Fruit fly (Drosophila melanogaster) whole organism, embryonic: Measurements from ENCODE around the gene dachs.
A peak's percentile ranks its signal among the peaks of the same experiment; 100 is the strongest.

Source experiments
- Aef1 ChIP-seq: fragments of 200-800 bp; sonication (Bioruptor generic); IDR thresholded peaks from 3 replicates; pipeline ENCODE4 v1.3.6; 2022; ENCODE audit warnings: missing biosample characterization, missing genetic modification characterization
- B-H2 ChIP-seq: fragments of 200-800 bp; sonication (Bioruptor generic); optimal IDR thresholded peaks from 2 replicates; lab custom pipeline; 2018; ENCODE audit warnings: missing biosample characterization, mild to moderate bottlenecking, missing genetic modification characterization
- Blimp-1 ChIP-seq: fragments of 200-800 bp; sonication (Bioruptor generic); optimal IDR thresholded peaks from 3 replicates; lab custom pipeline; 2018; ENCODE audit warnings: missing biosample characterization, missing genetic modification characterization, mild to moderate bottlenecking, moderate library complexity, missing genetic modification reagents
- C15 ChIP-seq: fragments of 200-800 bp; sonication (Bioruptor generic); IDR thresholded peaks from 3 replicates; pipeline ENCODE4 v1.3.6; 2022; ENCODE audit warnings: missing biosample characterization, missing genetic modification characterization
- CG12219 ChIP-seq: fragments of 200-800 bp; sonication (Bioruptor generic); optimal IDR thresholded peaks from 3 replicates; lab custom pipeline; 2018; ENCODE audit warnings: missing biosample characterization, mild to moderate bottlenecking, missing genetic modification characterization
- CG13287 ChIP-seq: fragments of 200-800 bp; sonication (Bioruptor generic); IDR thresholded peaks from 2 replicates; pipeline ENCODE4 v1.3.6; 2022; ENCODE audit warnings: missing biosample characterization, missing genetic modification characterization; ENCODE audit not compliant: partially characterized antibody
- CG16863 ChIP-seq: fragments of 200-800 bp; sonication (Bioruptor generic); optimal IDR thresholded peaks from 3 replicates; lab custom pipeline; 2016; ENCODE audit warnings: missing biosample characterization, missing genetic modification characterization
- CG17912 ChIP-seq: fragments of 200-800 bp; sonication (Bioruptor generic); optimal IDR thresholded peaks from 2 replicates; lab custom pipeline; 2018; ENCODE audit warnings: missing biosample characterization, mild to moderate bottlenecking, missing genetic modification characterization
- CG2120 ChIP-seq: fragments of 200-800 bp; sonication (Bioruptor generic); optimal IDR thresholded peaks from 3 replicates; lab custom pipeline; 2016; ENCODE audit warnings: missing biosample characterization, missing genetic modification characterization
- CG4328 ChIP-seq: fragments of 200-800 bp; sonication (Bioruptor generic); optimal IDR thresholded peaks from 3 replicates; lab custom pipeline; 2017; ENCODE audit warnings: missing biosample characterization, missing genetic modification reagents, missing genetic modification characterization
- CG4617 ChIP-seq: fragments of 200-800 bp; sonication (Bioruptor generic); optimal IDR thresholded peaks from 3 replicates; lab custom pipeline; 2016; ENCODE audit warnings: missing biosample characterization, missing genetic modification characterization, borderline replicate concordance
- CG6813 ChIP-seq: fragments of 200-800 bp; sonication (Bioruptor generic); optimal IDR thresholded peaks from 2 replicates; lab custom pipeline; 2017; ENCODE audit warnings: missing biosample characterization, missing genetic modification characterization, mild to moderate bottlenecking, moderate library complexity, missing genetic modification reagents
- CG6854 ChIP-seq: fragments of 200-800 bp; sonication (Bioruptor generic); optimal IDR thresholded peaks from 3 replicates; lab custom pipeline; 2017; ENCODE audit warnings: missing biosample characterization, mild to moderate bottlenecking, missing genetic modification characterization
- CG8281 ChIP-seq: fragments of 200-800 bp; sonication (Bioruptor generic); optimal IDR thresholded peaks from 2 replicates; lab custom pipeline; 2018; ENCODE audit warnings: missing biosample characterization, mild to moderate bottlenecking, missing genetic modification characterization, moderate library complexity
- CrebB ChIP-seq: fragments of 200-800 bp; sonication (Bioruptor generic); optimal IDR thresholded peaks from 3 replicates; lab custom pipeline; 2018; ENCODE audit warnings: missing biosample characterization, mild to moderate bottlenecking, missing genetic modification characterization
- D19B ChIP-seq: fragments of 200-800 bp; sonication (Bioruptor generic); optimal IDR thresholded peaks from 2 replicates; lab custom pipeline; 2017; ENCODE audit warnings: missing biosample characterization, mild to moderate bottlenecking, missing genetic modification characterization
- Deaf1 ChIP-seq: fragments of 200-800 bp; optimal IDR thresholded peaks from 3 replicates; lab custom pipeline; 2019; ENCODE audit warnings: missing biosample characterization, mild to moderate bottlenecking, missing genetic modification characterization, moderate library complexity
- ERR ChIP-seq: fragments of 200-800 bp; sonication (Bioruptor generic); optimal IDR thresholded peaks from 2 replicates; lab custom pipeline; 2016; ENCODE audit warnings: missing biosample characterization, missing genetic modification characterization
- Gsc ChIP-seq: fragments of 200-800 bp; sonication (Bioruptor generic); IDR thresholded peaks from 2 replicates; pipeline ENCODE4 v1.3.6; 2022; ENCODE audit warnings: missing biosample characterization, missing genetic modification characterization
- Hr3 ChIP-seq: fragments of 200-800 bp; sonication (Bioruptor generic); optimal IDR thresholded peaks from 3 replicates; lab custom pipeline; 2016; ENCODE audit warnings: missing biosample characterization, missing genetic modification characterization
- Hr51 ChIP-seq, 2 experiments: fragments of 200-800 bp; sonication (Bioruptor generic); optimal IDR thresholded peaks; 2 replicates in 1 of 2; 3 replicates in 1 of 2; lab custom pipeline; 2016 to 2018; ENCODE audit warnings: missing biosample characterization in 2 of 2, missing genetic modification characterization in 2 of 2, mild to moderate bottlenecking in 1 of 2, moderate library complexity in 1 of 2
- MBD-R2 ChIP-seq: fragments of 200-800 bp; sonication (Bioruptor generic); IDR thresholded peaks from 2 replicates; pipeline ENCODE4 v1.3.6; 2022; ENCODE audit warnings: missing biosample characterization, missing genetic modification characterization
- Poxn ChIP-seq: fragments of 200-800 bp; sonication (Bioruptor generic); IDR thresholded peaks from 2 replicates; pipeline ENCODE4 v1.3.6; 2022; ENCODE audit warnings: missing biosample characterization, missing genetic modification characterization
- Side ChIP-seq: fragments of 200-800 bp; sonication (Bioruptor generic); optimal IDR thresholded peaks from 2 replicates; lab custom pipeline; 2016; ENCODE audit warnings: missing biosample characterization, missing genetic modification characterization
- abd-A ChIP-seq: fragments of 200-800 bp; sonication (Bioruptor generic); optimal IDR thresholded peaks from 3 replicates; lab custom pipeline; 2019; ENCODE audit warnings: missing biosample characterization, mild to moderate bottlenecking, missing genetic modification characterization, moderate library complexity
- ap ChIP-seq: fragments of 200-800 bp; sonication (Bioruptor generic); IDR thresholded peaks from 2 replicates; pipeline ENCODE4 v1.3.6; 2022; ENCODE audit warnings: missing biosample characterization, missing genetic modification characterization
- bigmax ChIP-seq: fragments of 200-800 bp; sonication (Bioruptor generic); optimal IDR thresholded peaks from 2 replicates; lab custom pipeline; 2018; ENCODE audit warnings: missing biosample characterization, mild to moderate bottlenecking, missing genetic modification characterization
- chif ChIP-seq, 2 experiments: fragments of 200-800 bp; sonication (Bioruptor generic); optimal IDR thresholded peaks; 3 replicates each; lab custom pipeline; 2016; ENCODE audit warnings: missing biosample characterization in 2 of 2, missing genetic modification characterization in 2 of 2
- esg ChIP-seq: fragments of 200-800 bp; sonication (Bioruptor generic); conservative IDR thresholded peaks from 2 replicates; pipeline ENCODE4 v1.3.6; 2022; ENCODE audit warnings: missing biosample characterization, missing genetic modification characterization
- ewg ChIP-seq: fragments of 200-800 bp; sonication (Bioruptor generic); optimal IDR thresholded peaks from 3 replicates; lab custom pipeline; 2017; ENCODE audit warnings: mild to moderate bottlenecking, missing biosample characterization, missing genetic modification reagents, missing genetic modification characterization
- exex ChIP-seq: fragments of 200-800 bp; sonication (Bioruptor generic); optimal IDR thresholded peaks from 4 replicates; lab custom pipeline; 2018; ENCODE audit warnings: missing biosample characterization, mild to moderate bottlenecking, missing genetic modification characterization, moderate library complexity
- eyg ChIP-seq: fragments of 200-800 bp; sonication (Bioruptor generic); optimal IDR thresholded peaks from 3 replicates; lab custom pipeline; 2016; ENCODE audit warnings: missing biosample characterization, missing genetic modification characterization
- fd3F ChIP-seq: fragments of 200-800 bp; sonication (Bioruptor generic); optimal IDR thresholded peaks from 2 replicates; lab custom pipeline; 2018; ENCODE audit warnings: missing biosample characterization, mild to moderate bottlenecking, missing genetic modification characterization, moderate library complexity
- fd96Cb ChIP-seq: fragments of 200-800 bp; sonication (Bioruptor generic); optimal IDR thresholded peaks from 2 replicates; lab custom pipeline; 2018; ENCODE audit warnings: missing biosample characterization, mild to moderate bottlenecking, missing genetic modification characterization, moderate library complexity
- grn ChIP-seq: fragments of 200-800 bp; sonication (Bioruptor generic); optimal IDR thresholded peaks from 3 replicates; lab custom pipeline; 2017; ENCODE audit warnings: missing biosample characterization, missing genetic modification characterization
- gsb-n ChIP-seq: fragments of 200-800 bp; sonication (Bioruptor generic); optimal IDR thresholded peaks from 3 replicates; lab custom pipeline; 2018; ENCODE audit warnings: missing biosample characterization, mild to moderate bottlenecking, missing genetic modification characterization
- hth ChIP-seq: fragments of >200 bp; optimal IDR thresholded peaks from 2 replicates; lab custom pipeline; 2017; ENCODE audit warnings: inconsistent platforms
- pho ChIP-seq: fragments of 200-800 bp; sonication (Bioruptor generic); optimal IDR thresholded peaks from 2 replicates; lab custom pipeline; 2016; ENCODE audit warnings: missing biosample characterization, missing genetic modification characterization
- phol ChIP-seq: fragments of 200-800 bp; sonication (Bioruptor generic); optimal IDR thresholded peaks from 3 replicates; lab custom pipeline; 2018; ENCODE audit warnings: missing biosample characterization, mild to moderate bottlenecking, missing genetic modification characterization, moderate library complexity
- pnt ChIP-seq: fragments of 200-800 bp; sonication (Bioruptor generic); optimal IDR thresholded peaks from 3 replicates; lab custom pipeline; 2016; ENCODE audit warnings: missing biosample characterization, missing genetic modification characterization
- pzg ChIP-seq: fragments of 200-800 bp; sonication (Bioruptor generic); optimal IDR thresholded peaks from 3 replicates; lab custom pipeline; 2018; ENCODE audit warnings: missing biosample characterization, mild to moderate bottlenecking, missing genetic modification characterization, moderate library complexity
- ranshi ChIP-seq: fragments of 200-800 bp; sonication (Bioruptor generic); IDR thresholded peaks from 2 replicates; pipeline ENCODE4 v1.3.6; 2022; ENCODE audit warnings: missing biosample characterization, missing genetic modification characterization
- slbo ChIP-seq: fragments of 200-800 bp; sonication (Bioruptor generic); IDR thresholded peaks from 2 replicates; pipeline ENCODE4 v1.3.6; 2022; ENCODE audit warnings: missing biosample characterization, missing genetic modification characterization
- sob ChIP-seq: fragments of 200-800 bp; sonication (Bioruptor generic); IDR thresholded peaks from 2 replicates; pipeline ENCODE4 v1.3.6; 2022; ENCODE audit warnings: missing biosample characterization, missing genetic modification characterization
- sqz ChIP-seq: fragments of 200-800 bp; sonication (Bioruptor generic); optimal IDR thresholded peaks from 3 replicates; lab custom pipeline; 2018; ENCODE audit warnings: missing biosample characterization, mild to moderate bottlenecking, missing genetic modification characterization
- sr ChIP-seq: fragments of 200-800 bp; sonication (Bioruptor generic); IDR thresholded peaks from 3 replicates; pipeline ENCODE4 v1.3.6; 2022; ENCODE audit warnings: missing biosample characterization, missing genetic modification characterization
- stwl ChIP-seq: fragments of 200-800 bp; sonication (Bioruptor generic); optimal IDR thresholded peaks from 3 replicates; lab custom pipeline; 2018; ENCODE audit warnings: missing biosample characterization, mild to moderate bottlenecking, missing genetic modification characterization, moderate library complexity
- tio ChIP-seq: fragments of 200-800 bp; sonication (Bioruptor generic); optimal IDR thresholded peaks from 2 replicates; lab custom pipeline; 2017; ENCODE audit warnings: missing biosample characterization, missing genetic modification characterization, inconsistent platforms
- unc-4 ChIP-seq: fragments of 200-800 bp; sonication (Bioruptor generic); IDR thresholded peaks from 2 replicates; pipeline ENCODE4 v1.3.6; 2022; ENCODE audit warnings: missing biosample characterization, missing genetic modification characterization; ENCODE audit not compliant: partially characterized antibody

Gene dachs

dm6 chr2L:8534515-8535295 is 68.1 kb downstream of the dachs start (continued):
- TF ChIP-seq bigmax (GFP tag; lab: Kevin White, UChicago) (peak; percentile 48), Blimp-1 (GFP tag; lab: Kevin White, UChicago) (peak; percentile 96), Hr51 (GFP tag; optimal IDR thresholded peaks at IDR 0.05; lab: Kevin White, UChicago) (peak; percentile 81 to 99), sr (GFP tag; lab: Robert Waterston, UW) (peak; percentile 70; the same call in 2 of the 3 replicates), exex (tag; lab: Kevin White, UChicago) (no peak), CG4617 (peak; percentile 88), B-H2 (GFP tag; lab: Kevin White, UChicago) (peak; percentile 66), hth (lab: Kevin White, UChicago) (no peak), chif (GFP tag; optimal IDR thresholded peaks at IDR 0.05; lab: Kevin White, UChicago) (peak; percentile 84 to 90), abd-A (tag; lab: Kevin White, UChicago) (peak; percentile 86), pzg (GFP tag; lab: Kevin White, UChicago) (no peak), pho (GFP tag; lab: Kevin White, UChicago) (no peak), ranshi (GFP tag; lab: Robert Waterston, UW) (peak; percentile 90), fd96Cb (tag; lab: Kevin White, UChicago) (peak; percentile 98), CG6813 (GFP tag; lab: Kevin White, UChicago) (peak; percentile 89), Side (GFP tag; lab: Kevin White, UChicago) (peak; percentile 70), CG17912 (GFP tag; lab: Kevin White, UChicago) (peak; percentile 85), CG8281 (peak; percentile 87), ewg (GFP tag; lab: Kevin White, UChicago) (peak; percentile 95), gsb-n (tag; lab: Kevin White, UChicago) (peak; percentile 96), C15 (GFP tag; lab: Robert Waterston, UW) (peak; percentile 68; the same call in 1 of the 3 replicates), Deaf1 (tag; lab: Kevin White, UChicago) (peak; percentile 71), CG4328 (GFP tag; lab: Kevin White, UChicago) (peak; percentile 90), eyg (GFP tag; lab: Kevin White, UChicago) (peak; percentile 31), D19B (peak; percentile 50), esg (GFP tag; lab: Robert Waterston, UW) (peak; percentile 97), pnt (peak; percentile 89), grn (GFP tag; lab: Kevin White, UChicago) (peak; percentile 95), fd3F (peak; percentile 90), CG6854 (GFP tag; lab: Kevin White, UChicago) (peak; percentile 87), CG12219 (GFP tag; lab: Kevin White, UChicago) (peak; percentile 97), phol (peak; percentile 97), Hr3 (GFP tag; lab: Kevin White, UChicago) (peak; percentile 88), unc-4 (peak; percentile 34), ap (GFP tag; lab: Robert Waterston, UW) (peak; percentile 93), MBD-R2 (GFP tag; lab: Robert Waterston, UW) (peak; percentile 64), ERR (peak; percentile 58), sqz (peak; percentile 90), stwl (tag; lab: Kevin White, UChicago) (no peak), CG2120 (GFP tag; lab: Kevin White, UChicago) (peak; percentile 77), CrebB (peak; percentile 92), Gsc (GFP tag; lab: Robert Waterston, UW) (no peak), sob (GFP tag; lab: Robert Waterston, UW) (peak; percentile 81), Aef1 (GFP tag; lab: Robert Waterston, UW) (peak; percentile 92), CG16863 (GFP tag; lab: Kevin White, UChicago) (peak; percentile 87), tio (peak; percentile 88), Poxn (GFP tag; lab: Robert Waterston, UW) (no peak), slbo (peak; percentile 85), CG13287 (peak; percentile 69)
